Fruit fly (Drosophila melanogaster) ovary, adult (tissue): ENCODE results near the gene CG42716.
A peak's percentile ranks its signal among the peaks of the same experiment; 100 is the strongest.

Source experiments
- CG17801 ChIP-seq: fragments of 200-800 bp; optimal IDR thresholded peaks from 2 replicates; lab custom pipeline; 2019; ENCODE audit warnings: missing biosample characterization, mild to moderate bottlenecking, missing genetic modification characterization, moderate library complexity; ENCODE audit not compliant: partially characterized antibody

CG42716 gene

dm6 chr3L:16033090-16033828 lies at the start of gene CG42716, which contains the start of gene CG42717:
CG42716 (plus strand) TSS chr3L:16033778.
CG42717 (minus strand) TSS chr3L:16033190.
- no peak for TF ChIP-seq CG17801 (GFP tag; lab: Kevin White, UChicago)

dm6 chr3L:15987635-15988034 lies 45.9 kb upstream of the CG42716 start, which contains the start of gene PolD1:
PolD1 (minus strand) TSS chr3L:15987815.
- TF ChIP-seq CG17801 (GFP tag; lab: Kevin White, UChicago): no peak

dm6 chr3L:15988039-15988546 lies 45.5 kb upstream of the CG42716 start, which contains the start of gene Hip14:
Hip14 (plus strand) TSS chr3L:15988236.
- TF ChIP-seq CG17801 (GFP tag; lab: Kevin White, UChicago): peak; percentile 37

- no peak for TF ChIP-seq CG17801 (GFP tag; lab: Kevin White, UChicago)
These were observed 37.6 kb upstream of the CG42716 start for dm6 chr3L:15996019-15996418.

dm6 chr3L:15998217-15998616 lies 35.4 kb upstream of the CG42716 start:
- no peak for TF ChIP-seq CG17801 (GFP tag; lab: Kevin White, UChicago)

- TF ChIP-seq CG17801 (GFP tag; lab: Kevin White, UChicago): no peak
These were observed 34.1 kb upstream of the CG42716 start for dm6 chr3L:15999358-16000005.

- peak; percentile 56 for TF ChIP-seq CG17801 (GFP tag; lab: Kevin White, UChicago)
These were observed 32.4 kb upstream of the CG42716 start for dm6 chr3L:16001164-16001679.

dm6 chr3L:16002116-16002716 lies 31.4 kb upstream of the CG42716 start:
- TF ChIP-seq CG17801 (GFP tag; lab: Kevin White, UChicago): peak; percentile 25

dm6 chr3L:16004401-16005237 lies 29.0 kb upstream of the CG42716 start, which contains the start of the genes hzg and mRpS31:
hzg (minus strand) TSS chr3L:16004736.
mRpS31 (plus strand) TSS chr3L:16005193.
- TF ChIP-seq CG17801 (GFP tag; lab: Kevin White, UChicago): peak; percentile 68

- TF ChIP-seq CG17801 (GFP tag; lab: Kevin White, UChicago): no peak
These were observed 23.4 kb upstream of the CG42716 start for dm6 chr3L:16010176-16010575.

dm6 chr3L:16011319-16012210 lies 22.0 kb upstream of the CG42716 start, which contains the start of gene mib1:
mib1 (minus strand) TSS chr3L:16011812.
- peak; percentile 21 for TF ChIP-seq CG17801 (GFP tag; lab: Kevin White, UChicago)

dm6 chr3L:16012315-16012950 lies 21.1 kb upstream of the CG42716 start:
- no peak for TF ChIP-seq CG17801 (GFP tag; lab: Kevin White, UChicago)
